Worm (Caenorhabditis elegans): ENCODE measurements around the gene unc-80.

- TF ChIP-seq dmd-4 (tag; optimal IDR thresholded peaks at IDR 0.05; ENCODE audit: borderline replicate concordance): no peak
- no peak for TF ChIP-seq nhr-232 (tag; optimal IDR thresholded peaks at IDR 0.05)
- no peak for TF ChIP-seq hlh-30 (tag; optimal IDR thresholded peaks at IDR 0.05; ENCODE audit: insufficient read depth)
- TF ChIP-seq ahr-1 (tag; optimal IDR thresholded peaks at IDR 0.05): no peak
- no peak for TF ChIP-seq lin-11 (tag; optimal IDR thresholded peaks at IDR 0.05)
- no peak for TF ChIP-seq ref-2 (tag; optimal IDR thresholded peaks at IDR 0.05)
- TF ChIP-seq C38D4.7 (GFP tag; optimal IDR thresholded peaks at IDR 0.05): no peak
- TF ChIP-seq nhr-11 (tag; optimal IDR thresholded peaks at IDR 0.05): no peak
- TF ChIP-seq ceh-2 (tag; optimal IDR thresholded peaks at IDR 0.05): no peak
- no peak for TF ChIP-seq rnt-1 (tag; optimal IDR thresholded peaks at IDR 0.05)
Measured at ce11 chrV:20904094-20904268, 24.6 kb downstream of the unc-80 start, which contains the start of gene acs-12.
